Worm (Caenorhabditis elegans) whole organism, L4 larva: Measurements from ENCODE around the gene sap-49.

ENCODE experiments used
- F10B5.3 ChIP-seq: sonication (generic microtip); optimal IDR thresholded peaks from 2 replicates; lab custom pipeline; 2016; ENCODE audit warnings: mild to moderate bottlenecking, missing genetic modification characterization, missing compliant biosample characterization
- F26F4.8 ChIP-seq: fragments of 200-800 bp; sonication (Bioruptor generic); conservative IDR thresholded peaks from 2 replicates; pipeline ENCODE4 v1.3.6; 2022; ENCODE audit warnings: missing genetic modification characterization, missing compliant biosample characterization
- F37D6.2 ChIP-seq: sonication (generic microtip); optimal IDR thresholded peaks from 2 replicates; lab custom pipeline; 2016; ENCODE audit warnings: mild to moderate bottlenecking, missing genetic modification characterization, missing compliant biosample characterization
- F49E8.2 ChIP-seq: sonication (generic microtip); optimal IDR thresholded peaks from 2 replicates; lab custom pipeline; 2016; ENCODE audit warnings: missing compliant biosample characterization, mild to moderate bottlenecking, missing genetic modification characterization, borderline replicate concordance
- Y105C5A.15 ChIP-seq: fragments of 200-800 bp; sonication (Bioruptor generic); IDR thresholded peaks from 2 replicates; pipeline ENCODE4 v1.3.6; 2022; ENCODE audit warnings: missing genetic modification characterization, missing compliant biosample characterization
- ZK546.5 ChIP-seq, 2 experiments: sonication (generic microtip); optimal IDR thresholded peaks; 2 replicates each; lab custom pipeline; 2017; ENCODE audit warnings: missing biosample characterization in 2 of 2, missing genetic modification characterization in 2 of 2
- aha-1 ChIP-seq: fragments of 150-350 bp; peaks from one replicate; lab custom pipeline; 2014; ENCODE audit warnings: missing biosample characterization, missing genetic modification characterization
- aly-2 ChIP-seq: sonication (generic microtip); optimal IDR thresholded peaks from 2 replicates; lab custom pipeline; 2018; ENCODE audit warnings: missing biosample characterization, missing genetic modification characterization
- ceh-62 ChIP-seq: sonication (generic microtip); optimal IDR thresholded peaks from 2 replicates; lab custom pipeline; 2017; ENCODE audit warnings: missing biosample characterization, missing genetic modification characterization
- ceh-82 ChIP-seq: sonication (generic microtip); optimal IDR thresholded peaks from 2 replicates; lab custom pipeline; 2017; ENCODE audit warnings: missing biosample characterization, missing genetic modification characterization
- cey-2 ChIP-seq: sonication (generic microtip); optimal IDR thresholded peaks from 3 replicates; lab custom pipeline; 2017; ENCODE audit warnings: missing genetic modification characterization, mild to moderate bottlenecking, missing compliant biosample characterization, antibody characterized with exemption, borderline replicate concordance; ENCODE audit not compliant: insufficient read depth
- ctbp-1 ChIP-seq: fragments of 200-800 bp; sonication (Bioruptor generic); IDR thresholded peaks from 2 replicates; pipeline ENCODE4 v1.3.6; 2022; ENCODE audit warnings: missing genetic modification reagents, missing genetic modification characterization, missing compliant biosample characterization
- daf-12 ChIP-seq: fragments of 150-350 bp; optimal IDR thresholded peaks from 2 replicates; lab custom pipeline; 2014; ENCODE audit warnings: missing biosample characterization, missing genetic modification reagents, missing genetic modification characterization
- daf-8 ChIP-seq: fragments of 200-800 bp; sonication (Bioruptor generic); IDR thresholded peaks from 2 replicates; pipeline ENCODE4 v1.3.6; 2022; ENCODE audit warnings: missing genetic modification characterization, missing compliant biosample characterization
- dmd-6 ChIP-seq: fragments of 200-800 bp; sonication (Bioruptor generic); IDR thresholded peaks from 2 replicates; pipeline ENCODE4 v1.3.6; 2022; ENCODE audit warnings: missing genetic modification reagents, missing genetic modification characterization, missing compliant biosample characterization
- dmd-8 ChIP-seq: fragments of 200-800 bp; sonication (Bioruptor generic); IDR thresholded peaks from 2 replicates; pipeline ENCODE4 v1.3.6; 2022; ENCODE audit warnings: missing genetic modification characterization, missing compliant biosample characterization
- dve-1 ChIP-seq: sonication (generic microtip); optimal IDR thresholded peaks from 2 replicates; lab custom pipeline; 2017; ENCODE audit warnings: antibody characterized with exemption, mild to moderate bottlenecking, missing genetic modification characterization, missing compliant biosample characterization; ENCODE audit not compliant: insufficient read depth
- fkh-10 ChIP-seq: fragments of 150-350 bp; optimal IDR thresholded peaks from 2 replicates; lab custom pipeline; 2014; ENCODE audit warnings: missing biosample characterization, missing genetic modification reagents, missing genetic modification characterization
- hif-1 ChIP-seq, 2 experiments: sonication (generic microtip); optimal IDR thresholded peaks; 2 replicates each; lab custom pipeline; 2016 to 2017; ENCODE audit warnings: missing compliant biosample characterization in 2 of 2, missing genetic modification characterization in 2 of 2, missing genetic modification reagents in 2 of 2, missing genotype in 2 of 2, mild to moderate bottlenecking in 1 of 2
- hlh-30 ChIP-seq: sonication (generic microtip); optimal IDR thresholded peaks from 2 replicates; lab custom pipeline; 2017; ENCODE audit warnings: antibody characterized with exemption, mild to moderate bottlenecking, missing genetic modification characterization, missing compliant biosample characterization; ENCODE audit not compliant: insufficient read depth
- hmg-1.1 ChIP-seq: fragments of 200-800 bp; sonication (Bioruptor generic); IDR thresholded peaks from 2 replicates; pipeline ENCODE4 v1.3.6; 2022; ENCODE audit warnings: missing genetic modification reagents, missing genetic modification characterization, missing compliant biosample characterization
- lin-1 ChIP-seq: fragments of 200-800 bp; sonication (Bioruptor generic); IDR thresholded peaks from 2 replicates; pipeline ENCODE4 v1.3.6; 2022; ENCODE audit warnings: missing genetic modification reagents, missing genetic modification characterization, missing compliant biosample characterization
- lin-13 ChIP-seq: fragments of 150-350 bp; optimal IDR thresholded peaks from 2 replicates; lab custom pipeline; 2014; ENCODE audit warnings: missing biosample characterization, missing genetic modification reagents, missing genetic modification characterization
- lin-15B ChIP-seq: fragments of 150-350 bp; sonication (generic microtip); optimal IDR thresholded peaks from 3 replicates; lab custom pipeline; 2014; ENCODE audit warnings: missing biosample characterization, missing genetic modification characterization
- lin-29 ChIP-seq: fragments of 200-800 bp; sonication (Bioruptor generic); IDR thresholded peaks from 2 replicates; pipeline ENCODE4 v1.3.6; 2022; ENCODE audit warnings: missing genetic modification reagents, missing genetic modification characterization, missing compliant biosample characterization
- lin-38 ChIP-seq: fragments of 200-800 bp; sonication (Bioruptor generic); IDR thresholded peaks from 2 replicates; pipeline ENCODE4 v1.3.6; 2022; ENCODE audit warnings: missing genetic modification reagents, missing genetic modification characterization, missing compliant biosample characterization
- lin-39 ChIP-seq: fragments of 150-350 bp; optimal IDR thresholded peaks from 2 replicates; lab custom pipeline; 2014; ENCODE audit warnings: missing biosample characterization, missing genetic modification reagents, missing genetic modification characterization
- lsy-2 ChIP-seq, 2 experiments: fragments of 150-350 bp in 1 of 2; sonication (generic microtip) in 1 of 2; optimal IDR thresholded peaks; 2 replicates each; lab custom pipeline; 2014 to 2017; ENCODE audit warnings: missing biosample characterization in 2 of 2, missing genetic modification characterization in 2 of 2
- madf-9 ChIP-seq: fragments of 200-800 bp; sonication (Bioruptor generic); conservative IDR thresholded peaks from 2 replicates; pipeline ENCODE4 v1.3.6; 2022; ENCODE audit warnings: missing genetic modification reagents, missing genetic modification characterization, missing compliant biosample characterization
- mdl-1 ChIP-seq, 2 experiments: fragments of 150-350 bp in 1 of 2; sonication (generic microtip) in 1 of 2; optimal IDR thresholded peaks; 2 replicates each; lab custom pipeline; 2014 to 2017; ENCODE audit warnings: missing biosample characterization in 2 of 2, missing genetic modification characterization in 2 of 2
- mes-2 ChIP-seq: sonication (generic microtip); optimal IDR thresholded peaks from 2 replicates; lab custom pipeline; 2016; ENCODE audit warnings: missing genotype, mild to moderate bottlenecking, missing genetic modification characterization, missing compliant biosample characterization; ENCODE audit not compliant: poor library complexity, severe bottlenecking
- nhr-102 ChIP-seq: sonication (generic microtip); optimal IDR thresholded peaks from 2 replicates; lab custom pipeline; 2016; ENCODE audit warnings: mild to moderate bottlenecking, missing genetic modification characterization, moderate library complexity, missing compliant biosample characterization
- nhr-11 ChIP-seq: fragments of 150-350 bp; optimal IDR thresholded peaks from 2 replicates; lab custom pipeline; 2014; ENCODE audit warnings: missing biosample characterization, missing genetic modification characterization
- nhr-237 ChIP-seq: sonication (generic microtip); optimal IDR thresholded peaks from 2 replicates; lab custom pipeline; 2017; ENCODE audit warnings: missing biosample characterization, missing genetic modification characterization
- nhr-41 ChIP-seq: fragments of 200-800 bp; sonication (Bioruptor generic); IDR thresholded peaks from 2 replicates; pipeline ENCODE4 v1.3.6; 2022; ENCODE audit warnings: missing genetic modification reagents, missing genetic modification characterization, missing compliant biosample characterization
- nhr-42 ChIP-seq: fragments of 200-800 bp; sonication (Bioruptor generic); IDR thresholded peaks from 2 replicates; pipeline ENCODE4 v1.3.6; 2022; ENCODE audit warnings: missing genetic modification characterization, missing compliant biosample characterization
- nhr-48 ChIP-seq: sonication (generic microtip); optimal IDR thresholded peaks from 2 replicates; lab custom pipeline; 2016; ENCODE audit warnings: mild to moderate bottlenecking, missing genetic modification characterization, missing compliant biosample characterization
- pha-4 ChIP-seq, 2 experiments: fragments of 150-350 bp in 1 of 2; fragments of 200-800 bp in 1 of 2; sonication (Bioruptor generic) in 1 of 2; IDR thresholded peaks in 1 of 2; optimal IDR thresholded peaks in 1 of 2; 2 replicates each; pipeline versions ENCODE4 v1.3.6 to Lab custom; 2014 to 2022; ENCODE audit warnings: missing genetic modification characterization in 2 of 2, missing genetic modification reagents in 2 of 2, missing biosample characterization in 1 of 2, missing compliant biosample characterization in 1 of 2
- php-3 ChIP-seq: fragments of 200-800 bp; sonication (Bioruptor generic); IDR thresholded peaks from 2 replicates; pipeline ENCODE4 v1.3.6; 2022; ENCODE audit warnings: missing genetic modification reagents, missing genetic modification characterization, missing compliant biosample characterization
- pqm-1 ChIP-seq: sonication (generic microtip); optimal IDR thresholded peaks from 2 replicates; lab custom pipeline; 2017; ENCODE audit warnings: missing biosample characterization, missing genetic modification characterization
- rbr-2 ChIP-seq: sonication (generic microtip); optimal IDR thresholded peaks from 2 replicates; lab custom pipeline; 2016; ENCODE audit warnings: missing genotype, missing genetic modification characterization, missing compliant biosample characterization
- saeg-2 ChIP-seq: fragments of 200-800 bp; sonication (Bioruptor generic); IDR thresholded peaks from 2 replicates; pipeline ENCODE4 v1.3.6; 2022; ENCODE audit warnings: missing genetic modification reagents, missing genetic modification characterization, missing compliant biosample characterization
- set-16 ChIP-seq: fragments of 200-800 bp; sonication (Bioruptor generic); IDR thresholded peaks from 2 replicates; pipeline ENCODE4 v1.3.6; 2022; ENCODE audit warnings: missing genetic modification reagents, missing genetic modification characterization, missing compliant biosample characterization
- snpc-4 ChIP-seq: fragments of 150-350 bp; optimal IDR thresholded peaks from 2 replicates; lab custom pipeline; 2014; ENCODE audit warnings: missing biosample characterization, missing genetic modification characterization
- spr-3 ChIP-seq: fragments of 200-800 bp; sonication (Bioruptor generic); optimal IDR thresholded peaks from 2 replicates; lab custom pipeline; 2018; ENCODE audit warnings: mild to moderate bottlenecking, missing genetic modification characterization, missing compliant biosample characterization
- tag-97 ChIP-seq: fragments of 200-800 bp; sonication (Bioruptor generic); IDR thresholded peaks from 2 replicates; pipeline ENCODE4 v1.3.6; 2022; ENCODE audit warnings: missing genetic modification characterization, missing compliant biosample characterization
- tra-1 ChIP-seq: fragments of 200-800 bp; sonication (Bioruptor generic); IDR thresholded peaks from 2 replicates; pipeline ENCODE4 v1.3.6; 2022; ENCODE audit warnings: missing genetic modification reagents, missing genetic modification characterization, missing compliant biosample characterization
- unc-39 ChIP-seq: sonication (generic microtip); optimal IDR thresholded peaks from 2 replicates; lab custom pipeline; 2017; ENCODE audit warnings: missing biosample characterization, missing genetic modification characterization
- unc-62 ChIP-seq, 3 experiments: fragments of 150-350 bp in 1 of 3; sonication (generic microtip); optimal IDR thresholded peaks in 2 of 3; peaks in 1 of 3; 1 replicate in 1 of 3; 2 replicates in 2 of 3; lab custom pipeline; 2014 to 2017; ENCODE audit warnings: missing biosample characterization in 3 of 3, missing genetic modification characterization in 3 of 3, missing genetic modification reagents in 3 of 3, missing genotype in 1 of 3

sap-49 gene

DNA sequence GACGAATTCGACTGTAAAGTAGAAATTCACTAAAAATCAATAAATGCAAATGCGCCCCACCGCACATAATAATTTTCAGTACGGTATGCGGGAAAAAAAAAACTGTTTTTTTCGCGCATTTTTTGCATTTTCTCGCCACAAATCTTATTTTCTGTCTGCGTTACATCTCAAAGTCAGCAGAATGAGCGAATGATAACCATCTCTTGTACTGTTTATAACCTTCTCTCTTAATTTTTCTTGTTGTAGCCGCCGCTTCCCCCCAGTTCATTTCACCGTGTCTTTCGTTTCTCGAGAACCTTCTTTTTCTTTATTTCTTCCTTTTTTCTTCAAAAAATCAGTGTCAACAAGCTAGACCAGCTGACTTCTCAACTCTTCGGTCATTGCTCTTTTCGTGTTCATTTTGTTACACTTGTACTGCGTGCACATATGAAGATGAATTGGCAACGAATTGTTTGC lies 20.1 kb downstream of the sap-49 start (continued):
- TF ChIP-seq nhr-11 (tag; lab: Kevin White, UChicago) (peak; percentile 62), aha-1 (tag; lab: Kevin White, UChicago) (peak; percentile 79), nhr-48 (no peak), saeg-2 (GFP tag; lab: Robert Waterston, UW) (no peak), tag-97 (GFP tag; lab: Robert Waterston, UW) (no peak), dve-1 (tag; lab: Kevin White, UChicago) (peak; percentile 48), hlh-30 (tag; lab: Kevin White, UChicago) (peak; percentile 71), dmd-8 (GFP tag; lab: Robert Waterston, UW) (0 out of 2 replicates have a peak, but pooled peaks have one; percentile 3), mdl-1 (tag; optimal IDR thresholded peaks at IDR 0.05; lab: Kevin White, UChicago) (no peak), hif-1 (tag; optimal IDR thresholded peaks at IDR 0.05; lab: Kevin White, UChicago) (no peak), lin-15B (no peak), lin-38 (GFP tag; lab: Robert Waterston, UW) (peak; percentile 93), daf-8 (no peak), pha-4 (GFP tag; IDR thresholded peaks at IDR 0.05; lab: Robert Waterston, UW) (no peak), pha-4 (tag; optimal IDR thresholded peaks at IDR 0.05; lab: Kevin White, UChicago) (peak; percentile 79), lin-39 (tag; lab: Kevin White, UChicago) (no peak), F10B5.3 (tag; lab: Kevin White, UChicago) (no peak), madf-9 (GFP tag; lab: Robert Waterston, UW) (no peak), ceh-62 (tag; lab: Kevin White, UChicago) (no peak), mes-2 (tag; lab: Kevin White, UChicago) (peak; percentile 4), tra-1 (GFP tag; lab: Robert Waterston, UW) (peak; percentile 24; the same call in 1 of the 2 replicates), nhr-41 (GFP tag; lab: Robert Waterston, UW) (no peak), F49E8.2 (tag; lab: Kevin White, UChicago) (no peak), spr-3 (GFP tag; lab: Kevin White, UChicago) (no peak), nhr-102 (no peak), Y105C5A.15 (GFP tag; lab: Robert Waterston, UW) (no peak), php-3 (GFP tag; lab: Robert Waterston, UW) (0 out of 2 replicates have a peak, but pooled peaks have one; percentile 54), aly-2 (tag; lab: Kevin White, UChicago) (no peak), fkh-10 (GFP tag; lab: Kevin White, UChicago) (no peak), lin-13 (no peak), F26F4.8 (GFP tag; lab: Robert Waterston, UW) (no peak), rbr-2 (no peak), ceh-82 (tag; lab: Kevin White, UChicago) (no peak), lin-1 (peak; percentile 38; the same call in 1 of the 2 replicates), ctbp-1 (GFP tag; lab: Robert Waterston, UW) (0 out of 2 replicates have a peak, but pooled peaks have one; percentile 54), set-16 (GFP tag; lab: Robert Waterston, UW) (no peak), daf-12 (tag; lab: Kevin White, UChicago) (no peak), nhr-42 (GFP tag; lab: Robert Waterston, UW) (no peak), cey-2 (tag; lab: Kevin White, UChicago) (no peak), lsy-2 (tag; optimal IDR thresholded peaks at IDR 0.05; lab: Kevin White, UChicago) (peak in 1 of 2 experiments; percentile 73), F37D6.2 (tag; lab: Kevin White, UChicago) (no peak), unc-62 (GFP tag; optimal IDR thresholded peaks at IDR 0.05 in 1 of 2; lab: Kevin White, UChicago) (peak in 1 of 2 experiments; percentile 95), unc-62 (tag; optimal IDR thresholded peaks at IDR 0.05; lab: Kevin White, UChicago) (no peak), nhr-237 (tag; lab: Kevin White, UChicago) (no peak), lin-29 (GFP tag; lab: Robert Waterston, UW) (peak; percentile 42; the same call in 1 of the 2 replicates), unc-39 (tag; lab: Kevin White, UChicago) (no peak), ZK546.5 (tag; optimal IDR thresholded peaks at IDR 0.05; lab: Kevin White, UChicago) (no peak), pqm-1 (tag; lab: Kevin White, UChicago) (no peak), hmg-1.1 (GFP tag; lab: Robert Waterston, UW) (no peak), dmd-6 (GFP tag; lab: Robert Waterston, UW) (peak; percentile 48), snpc-4 (tag; lab: Kevin White, UChicago) (no peak)
